Fruit fly (Drosophila melanogaster): ENCODE data around the gene IntS10.

IntS10 gene

dm6 chr3L:3849763-3850162 lies 43.3 kb downstream of the IntS10 start:
- TF ChIP-seq Myc (optimal IDR thresholded peaks at IDR 0.05) (no peak), psq (optimal IDR thresholded peaks at IDR 0.05) (no peak), h (optimal IDR thresholded peaks at IDR 0.05) (no peak), Sin3A (optimal IDR thresholded peaks at IDR 0.05) (no peak), ttk (optimal IDR thresholded peaks at IDR 0.05) (no peak), insv (optimal IDR thresholded peaks at IDR 0.05) (no peak)

- TF ChIP-seq Myc (optimal IDR thresholded peaks at IDR 0.05) = no peak
These were observed 44.0 kb downstream of the IntS10 start for dm6 chr3L:3850477-3850876.

dm6 chr3L:3851048-3851447 lies 44.5 kb downstream of the IntS10 start:
- TF ChIP-seq Sin3A (optimal IDR thresholded peaks at IDR 0.05) = no peak

- no peak for TF ChIP-seq Myc (optimal IDR thresholded peaks at IDR 0.05)
- no peak for TF ChIP-seq insv (optimal IDR thresholded peaks at IDR 0.05)
- no peak for TF ChIP-seq h (optimal IDR thresholded peaks at IDR 0.05)
- TF ChIP-seq ttk (optimal IDR thresholded peaks at IDR 0.05) = no peak
- no peak for TF ChIP-seq Sin3A (optimal IDR thresholded peaks at IDR 0.05)
These were observed 45.3 kb downstream of the IntS10 start for dm6 chr3L:3851847-3852246.

dm6 chr3L:3852842-3853241 lies 46.3 kb downstream of the IntS10 start:
- TF ChIP-seq h (optimal IDR thresholded peaks at IDR 0.05) (no peak), psq (optimal IDR thresholded peaks at IDR 0.05) (no peak), insv (optimal IDR thresholded peaks at IDR 0.05) (no peak), Myc (optimal IDR thresholded peaks at IDR 0.05) (no peak), ttk (optimal IDR thresholded peaks at IDR 0.05) (no peak), Sin3A (optimal IDR thresholded peaks at IDR 0.05) (no peak)

- TF ChIP-seq ttk (optimal IDR thresholded peaks at IDR 0.05) (no peak), h (optimal IDR thresholded peaks at IDR 0.05) (no peak), Sin3A (optimal IDR thresholded peaks at IDR 0.05) (no peak), insv (optimal IDR thresholded peaks at IDR 0.05) (no peak), Myc (optimal IDR thresholded peaks at IDR 0.05) (no peak), psq (optimal IDR thresholded peaks at IDR 0.05) (no peak)
These were observed 48.9 kb downstream of the IntS10 start for dm6 chr3L:3855194-3855980.

- TF ChIP-seq Myc (optimal IDR thresholded peaks at IDR 0.05) (no peak), insv (optimal IDR thresholded peaks at IDR 0.05) (no peak), h (optimal IDR thresholded peaks at IDR 0.05) (no peak), ttk (optimal IDR thresholded peaks at IDR 0.05) (no peak), psq (optimal IDR thresholded peaks at IDR 0.05) (no peak), Sin3A (optimal IDR thresholded peaks at IDR 0.05) (no peak)
These were observed 49.5 kb downstream of the IntS10 start for dm6 chr3L:3856004-3856403.

Data from Kc167 (cell line).